Worm (Caenorhabditis elegans) whole organism, late embryonic: ENCODE results near the gene act-4.

Source experiments
- C08G9.2 ChIP-seq: sonication (generic microtip); optimal IDR thresholded peaks from 2 replicates; lab custom pipeline; 2016; ENCODE audit warnings: mild to moderate bottlenecking, missing genetic modification characterization, moderate library complexity, missing compliant biosample characterization
- C38D4.7 ChIP-seq: fragments of 200-800 bp; sonication (Bioruptor generic); optimal IDR thresholded peaks from 2 replicates; lab custom pipeline; 2018; ENCODE audit warnings: mild to moderate bottlenecking, missing genetic modification characterization, moderate library complexity, missing compliant biosample characterization
- F13H6.1 ChIP-seq: sonication (generic microtip); optimal IDR thresholded peaks from 2 replicates; lab custom pipeline; 2016; ENCODE audit warnings: missing genetic modification characterization, missing compliant biosample characterization
- K02D7.2 ChIP-seq: sonication (generic microtip); optimal IDR thresholded peaks from 2 replicates; lab custom pipeline; 2017; ENCODE audit warnings: mild to moderate bottlenecking, missing genetic modification characterization, missing compliant biosample characterization
- ama-1 ChIP-seq: fragments of 150-350 bp; optimal IDR thresholded peaks from 2 replicates; lab custom pipeline; 2014
- ceh-14 ChIP-seq: sonication (generic microtip); optimal IDR thresholded peaks from 2 replicates; lab custom pipeline; 2016; ENCODE audit warnings: missing genotype, missing genetic modification characterization, missing compliant biosample characterization
- ceh-18 ChIP-seq: sonication (generic microtip); optimal IDR thresholded peaks from 2 replicates; lab custom pipeline; 2016; ENCODE audit warnings: missing genetic modification characterization, missing compliant biosample characterization
- ceh-2 ChIP-seq: sonication (generic microtip); optimal IDR thresholded peaks from 2 replicates; lab custom pipeline; 2016; ENCODE audit warnings: missing genotype, missing genetic modification characterization, missing compliant biosample characterization
- ceh-22 ChIP-seq: sonication (generic microtip); optimal IDR thresholded peaks from 2 replicates; lab custom pipeline; 2017; ENCODE audit warnings: missing biosample characterization, missing genetic modification characterization
- ceh-24 ChIP-seq: sonication (generic microtip); optimal IDR thresholded peaks from 2 replicates; lab custom pipeline; 2016; ENCODE audit warnings: mild to moderate bottlenecking, missing genetic modification characterization, missing compliant biosample characterization
- ceh-30 ChIP-seq: fragments of 150-350 bp; optimal IDR thresholded peaks from 2 replicates; lab custom pipeline; 2014; ENCODE audit warnings: missing biosample characterization, missing genetic modification characterization
- ceh-31 ChIP-seq: sonication (generic microtip); optimal IDR thresholded peaks from 2 replicates; lab custom pipeline; 2016; ENCODE audit warnings: missing genetic modification characterization, missing compliant biosample characterization
- ceh-34 ChIP-seq: sonication (generic microtip); optimal IDR thresholded peaks from 2 replicates; lab custom pipeline; 2016; ENCODE audit warnings: mild to moderate bottlenecking, missing genetic modification characterization, missing compliant biosample characterization
- ceh-48 ChIP-seq: sonication (generic microtip); optimal IDR thresholded peaks from 2 replicates; lab custom pipeline; 2016; ENCODE audit warnings: missing genetic modification characterization, inconsistent platforms, missing compliant biosample characterization
- ceh-6 ChIP-seq: fragments of 200-800 bp; sonication (Bioruptor generic); optimal IDR thresholded peaks from 2 replicates; lab custom pipeline; 2018; ENCODE audit warnings: mild to moderate bottlenecking, missing genetic modification characterization, missing compliant biosample characterization
- ceh-9 ChIP-seq: sonication (generic microtip); optimal IDR thresholded peaks from 2 replicates; lab custom pipeline; 2016; ENCODE audit warnings: mild to moderate bottlenecking, missing genetic modification characterization, inconsistent platforms, missing compliant biosample characterization
- elt-2 ChIP-seq: sonication (generic microtip); optimal IDR thresholded peaks from 2 replicates; lab custom pipeline; 2016; ENCODE audit warnings: missing genetic modification reagents, missing genetic modification characterization, missing compliant biosample characterization
- elt-4 ChIP-seq: sonication (generic microtip); optimal IDR thresholded peaks from 2 replicates; lab custom pipeline; 2016; ENCODE audit warnings: missing genetic modification characterization, missing compliant biosample characterization
- eyg-1 ChIP-seq: sonication (generic microtip); optimal IDR thresholded peaks from 2 replicates; lab custom pipeline; 2016; ENCODE audit warnings: missing genotype, missing genetic modification characterization, missing compliant biosample characterization
- fkh-10 ChIP-seq: fragments of 150-350 bp; optimal IDR thresholded peaks from 2 replicates; lab custom pipeline; 2014; ENCODE audit warnings: missing biosample characterization, missing genetic modification reagents, missing genetic modification characterization
- hlh-30 ChIP-seq: sonication (generic microtip); optimal IDR thresholded peaks from 2 replicates; lab custom pipeline; 2017; ENCODE audit warnings: antibody characterized with exemption, missing genetic modification characterization, missing compliant biosample characterization; ENCODE audit not compliant: insufficient read depth
- hlh-8 ChIP-seq: sonication (generic microtip); optimal IDR thresholded peaks from 2 replicates; lab custom pipeline; 2016; ENCODE audit warnings: missing genotype, missing genetic modification characterization, missing compliant biosample characterization
- lin-11 ChIP-seq: fragments of 200-800 bp; sonication (Bioruptor generic); optimal IDR thresholded peaks from 2 replicates; lab custom pipeline; 2018; ENCODE audit warnings: mild to moderate bottlenecking, missing genetic modification characterization, missing compliant biosample characterization
- madf-2 ChIP-seq: sonication (generic microtip); optimal IDR thresholded peaks from 2 replicates; lab custom pipeline; 2017; ENCODE audit warnings: missing genetic modification characterization, missing compliant biosample characterization
- mec-3 ChIP-seq: sonication (generic microtip); optimal IDR thresholded peaks from 2 replicates; lab custom pipeline; 2016; ENCODE audit warnings: borderline replicate concordance, missing genetic modification characterization, missing compliant biosample characterization
- nfya-1 ChIP-seq: sonication (generic microtip); optimal IDR thresholded peaks from 2 replicates; lab custom pipeline; 2017; ENCODE audit warnings: missing genetic modification characterization, mild to moderate bottlenecking, missing compliant biosample characterization, antibody characterized with exemption, moderate library complexity
- odd-2 ChIP-seq: sonication (generic microtip); optimal IDR thresholded peaks from 2 replicates; lab custom pipeline; 2017; ENCODE audit warnings: antibody characterized with exemption, mild to moderate bottlenecking, missing genetic modification characterization, missing compliant biosample characterization
- pat-9 ChIP-seq: fragments of 200-800 bp; sonication (Bioruptor generic); optimal IDR thresholded peaks from 2 replicates; lab custom pipeline; 2018; ENCODE audit warnings: mild to moderate bottlenecking, missing genetic modification characterization, moderate library complexity, missing compliant biosample characterization
- pax-1 ChIP-seq: fragments of 150-350 bp; optimal IDR thresholded peaks from 2 replicates; lab custom pipeline; 2014; ENCODE audit warnings: missing biosample characterization, missing genetic modification characterization
- ref-2 ChIP-seq: sonication (generic microtip); optimal IDR thresholded peaks from 2 replicates; lab custom pipeline; 2016; ENCODE audit warnings: missing genetic modification characterization, missing compliant biosample characterization
- rnt-1 ChIP-seq: sonication (generic microtip); optimal IDR thresholded peaks from 2 replicates; lab custom pipeline; 2016; ENCODE audit warnings: missing genetic modification characterization, missing compliant biosample characterization
- sdc-2 ChIP-seq: sonication (generic microtip); optimal IDR thresholded peaks from 2 replicates; lab custom pipeline; 2016; ENCODE audit warnings: missing genotype, missing genetic modification characterization, missing compliant biosample characterization
- sox-2 ChIP-seq: fragments of 200-800 bp; sonication (Bioruptor generic); IDR thresholded peaks from 2 replicates; pipeline ENCODE4 v1.3.6; 2022; ENCODE audit warnings: missing genetic modification reagents, missing genetic modification characterization, missing compliant biosample characterization
- syd-9 ChIP-seq: sonication (generic microtip); optimal IDR thresholded peaks from 2 replicates; lab custom pipeline; 2016; ENCODE audit warnings: mild to moderate bottlenecking, missing genetic modification characterization, moderate library complexity, missing compliant biosample characterization
- tbx-2 ChIP-seq: sonication (generic microtip); optimal IDR thresholded peaks from 2 replicates; lab custom pipeline; 2016; ENCODE audit warnings: missing genetic modification characterization, missing compliant biosample characterization
- tbx-7 ChIP-seq: sonication (generic microtip); optimal IDR thresholded peaks from 2 replicates; lab custom pipeline; 2016; ENCODE audit warnings: missing genotype, missing genetic modification characterization, missing compliant biosample characterization
- unc-42 ChIP-seq: sonication (generic microtip); optimal IDR thresholded peaks from 2 replicates; lab custom pipeline; 2016; ENCODE audit warnings: missing genotype, missing genetic modification characterization, missing compliant biosample characterization
- unc-86 ChIP-seq: sonication (generic microtip); optimal IDR thresholded peaks from 2 replicates; lab custom pipeline; 2016; ENCODE audit warnings: missing genetic modification characterization, missing compliant biosample characterization
- zip-5 ChIP-seq: sonication (generic microtip); optimal IDR thresholded peaks from 2 replicates; lab custom pipeline; 2016; ENCODE audit warnings: missing genetic modification characterization, missing compliant biosample characterization

The act-4 gene

DNA sequence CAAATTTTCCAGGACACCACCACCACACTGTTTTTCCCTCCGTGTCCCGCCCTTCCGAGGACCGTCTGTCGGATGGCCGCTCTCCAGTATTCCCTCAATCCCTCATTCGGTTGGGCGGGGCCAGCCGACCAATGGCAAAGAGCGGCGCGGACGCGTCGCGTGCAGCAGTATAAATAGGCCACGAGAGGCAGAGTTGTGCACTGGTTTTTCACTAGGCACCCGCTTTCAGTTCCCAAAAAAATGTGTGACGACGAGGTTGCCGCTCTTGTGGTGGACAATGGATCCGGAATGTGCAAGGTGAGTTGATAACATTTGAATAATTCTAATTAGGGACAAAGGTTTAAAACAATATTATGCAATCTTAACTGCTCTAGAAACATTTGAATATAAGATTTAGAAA is at the start of gene act-4:
Gene act-4 (plus strand): TSS at position 200 of the 400 bp plus-strand sequence.
- TF ChIP-seq unc-86 (tag; lab: Kevin White, UChicago) (no peak), zip-5 (tag; lab: Kevin White, UChicago) (no peak), ref-2 (peak; percentile 39), ceh-9 (tag; lab: Kevin White, UChicago) (no peak), hlh-30 (tag; lab: Kevin White, UChicago) (peak; percentile 43), tbx-2 (tag; lab: Kevin White, UChicago) (peak; percentile 45), ceh-14 (tag; lab: Kevin White, UChicago) (peak; percentile 11), madf-2 (tag; lab: Kevin White, UChicago) (no peak), ceh-6 (GFP tag; lab: Kevin White, UChicago) (no peak), unc-42 (tag; lab: Kevin White, UChicago) (peak; percentile 13), ceh-18 (tag; lab: Kevin White, UChicago) (peak; percentile 49), rnt-1 (tag; lab: Kevin White, UChicago) (peak; percentile 29), elt-4 (tag; lab: Kevin White, UChicago) (peak; percentile 13), ceh-31 (tag; lab: Kevin White, UChicago) (peak; percentile 46), pat-9 (tag; lab: Kevin White, UChicago) (no peak), eyg-1 (no peak), ceh-48 (tag; lab: Kevin White, UChicago) (peak; percentile 9), sdc-2 (peak; percentile 42), sox-2 (GFP tag; lab: Robert Waterston, UW) (no peak), odd-2 (tag; lab: Kevin White, UChicago) (no peak), ceh-34 (tag; lab: Kevin White, UChicago) (peak; percentile 56), ceh-2 (tag; lab: Kevin White, UChicago) (peak; percentile 2), syd-9 (tag; lab: Kevin White, UChicago) (peak; percentile 28), ama-1 (lab: Kevin White, UChicago) (peak; percentile 18), F13H6.1 (tag; lab: Kevin White, UChicago) (peak; percentile 15), hlh-8 (peak; percentile 3), ceh-22 (tag; lab: Kevin White, UChicago) (no peak), ceh-30 (tag; lab: Kevin White, UChicago) (no peak), nfya-1 (tag; lab: Kevin White, UChicago) (peak; percentile 100), pax-1 (tag; lab: Kevin White, UChicago) (no peak), lin-11 (no peak), C08G9.2 (peak; percentile 49), mec-3 (tag; lab: Kevin White, UChicago) (no peak)
- TF ChIP-seq, all 69 proteins: peak for 19

ce11 chrX:4911287-4911876 is 49.0 kb upstream of the act-4 start:
- TF ChIP-seq F13H6.1 (tag; lab: Kevin White, UChicago) (no peak), C38D4.7 (GFP tag; lab: Kevin White, UChicago) (no peak), elt-2 (tag; lab: Kevin White, UChicago) (peak; percentile 68)

DNA sequence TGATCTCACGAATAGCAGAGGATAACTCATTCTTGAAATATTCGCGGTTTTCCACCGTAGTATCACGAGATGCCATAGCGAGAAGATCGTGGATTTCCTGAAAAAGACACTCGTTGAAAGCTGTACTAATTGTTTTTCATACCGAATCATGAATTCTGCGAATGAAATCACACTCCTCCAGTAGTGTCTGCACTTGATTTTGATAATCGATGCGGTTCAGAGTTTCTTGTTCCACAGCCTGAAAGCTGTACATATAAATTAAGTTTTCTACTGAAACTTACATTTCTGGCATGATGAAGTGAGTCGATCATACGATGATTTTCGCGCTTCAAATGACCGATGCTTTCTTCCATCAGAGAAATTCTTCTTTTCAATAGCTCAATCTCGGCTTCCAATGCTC is 46.0 kb upstream of the act-4 start:
- TF ChIP-seq ref-2 (no peak), ceh-14 (tag; lab: Kevin White, UChicago) (no peak), sdc-2 (no peak), ceh-22 (tag; lab: Kevin White, UChicago) (no peak), eyg-1 (no peak), C38D4.7 (GFP tag; lab: Kevin White, UChicago) (no peak), zip-5 (tag; lab: Kevin White, UChicago) (no peak), mec-3 (tag; lab: Kevin White, UChicago) (no peak), fkh-10 (GFP tag; lab: Kevin White, UChicago) (no peak), tbx-7 (tag; lab: Kevin White, UChicago) (no peak), ceh-2 (tag; lab: Kevin White, UChicago) (no peak), K02D7.2 (tag; lab: Kevin White, UChicago) (no peak), ceh-24 (tag; lab: Kevin White, UChicago) (no peak)
